Fruit fly (Drosophila melanogaster): ENCODE data around the gene betaTub97EF.

betaTub97EF gene

DNA sequence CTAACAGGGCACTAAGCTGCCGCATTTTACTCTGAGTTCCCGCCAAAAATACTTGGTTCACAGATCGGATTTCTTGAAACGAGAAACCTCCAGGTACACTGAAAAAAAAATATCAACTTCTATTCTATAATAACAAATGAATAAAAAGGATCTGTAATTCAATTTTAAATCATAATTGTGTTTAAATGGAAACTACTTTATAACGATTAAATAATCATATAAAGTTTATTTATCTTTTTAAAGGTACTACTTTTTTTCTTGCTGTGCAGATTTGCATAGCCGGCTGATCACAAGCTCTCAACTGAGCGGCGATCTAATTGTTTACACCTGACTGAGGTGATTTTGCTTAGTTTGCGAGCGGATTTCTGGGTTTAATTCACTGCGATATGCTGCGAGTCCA is 855 bp downstream of the betaTub97EF start (continued):
- TF ChIP-seq CG6175 (GFP tag; IDR thresholded peaks at IDR 0.05) (no peak), H2.0 (GFP tag; IDR thresholded peaks at IDR 0.05) (peak; percentile 49; the same call in 1 of the 2 replicates), bbx (GFP tag; IDR thresholded peaks at IDR 0.05; ENCODE audit: partially characterized antibody) (no peak), TFAM (GFP tag; optimal IDR thresholded peaks at IDR 0.05) (no peak), CG17328 (GFP tag; IDR thresholded peaks at IDR 0.05) (peak; percentile 71), Ets97D (GFP tag; optimal IDR thresholded peaks at IDR 0.05) (no peak), Dfd (GFP tag; optimal IDR thresholded peaks at IDR 0.05) (no peak), Myb (GFP tag; optimal IDR thresholded peaks at IDR 0.05) (no peak), CG5953 (GFP tag; IDR thresholded peaks at IDR 0.05) (peak; percentile 47; the same call in 1 of the 2 replicates), ATbp (GFP tag; optimal IDR thresholded peaks at IDR 0.05) (no peak), tup (GFP tag; optimal IDR thresholded peaks at IDR 0.05) (no peak), peb (GFP tag; IDR thresholded peaks at IDR 0.05) (0 out of 2 replicates have a peak, but pooled peaks have one; percentile 33), CG1792 (GFP tag; optimal IDR thresholded peaks at IDR 0.05) (no peak), mirr (GFP tag; optimal IDR thresholded peaks at IDR 0.05) (no peak), Meics (GFP tag; optimal IDR thresholded peaks at IDR 0.05) (peak; percentile 81), CG12299 (tag; optimal IDR thresholded peaks at IDR 0.05) (peak; percentile 71), phol (tag; optimal IDR thresholded peaks at IDR 0.05) (peak; percentile 76), CG10267 (tag; optimal IDR thresholded peaks at IDR 0.05) (peak; percentile 60), Med (GFP tag) (peak; percentile 44), ind (GFP tag; optimal IDR thresholded peaks at IDR 0.05) (peak; percentile 65), danr (GFP tag; IDR thresholded peaks at IDR 0.05) (peak; percentile 46; the same call in 1 of the 2 replicates), wor (GFP tag; IDR thresholded peaks at IDR 0.05) (peak; percentile 55; the same call in 1 of the 2 replicates), shn (GFP tag; optimal IDR thresholded peaks at IDR 0.05) (no peak), sim (GFP tag; IDR thresholded peaks at IDR 0.05) (no peak), CG18619 (GFP tag; optimal IDR thresholded peaks at IDR 0.05) (peak; percentile 59), tap (tag; optimal IDR thresholded peaks at IDR 0.05) (peak; percentile 40), fu2 (GFP tag; optimal IDR thresholded peaks at IDR 0.05) (no peak), Fer2 (tag; optimal IDR thresholded peaks at IDR 0.05) (peak; percentile 34), Sox102F (GFP tag; optimal IDR thresholded peaks at IDR 0.05) (peak; percentile 74), CG1832 (GFP tag; optimal IDR thresholded peaks at IDR 0.05) (no peak), CG17361 (GFP tag; IDR thresholded peaks at IDR 0.05) (peak; percentile 78), CG4424 (GFP tag; optimal IDR thresholded peaks at IDR 0.05) (peak; percentile 51), mam (GFP tag; optimal IDR thresholded peaks at IDR 0.05) (no peak), CG15601 (tag; optimal IDR thresholded peaks at IDR 0.05) (no peak), crp (GFP tag; optimal IDR thresholded peaks at IDR 0.05) (peak in 1 of 2 experiments; percentile 1), toy (GFP tag; IDR thresholded peaks at IDR 0.05) (no peak), CG10274 (GFP tag; optimal IDR thresholded peaks at IDR 0.05) (no peak), Dbx (GFP tag; IDR thresholded peaks at IDR 0.05) (peak; percentile 58; the same call in 2 of the 3 replicates), CG3726 (GFP tag; IDR thresholded peaks at IDR 0.05) (no peak), Hr3 (GFP tag; optimal IDR thresholded peaks at IDR 0.05) (peak; percentile 29), Atf-2 (GFP tag; optimal IDR thresholded peaks at IDR 0.05) (no peak), pita (GFP tag; optimal IDR thresholded peaks at IDR 0.05) (no peak), CG14965 (GFP tag; optimal IDR thresholded peaks at IDR 0.05; ENCODE audit: borderline replicate concordance) (no peak), kah (GFP tag; optimal IDR thresholded peaks at IDR 0.05) (no peak), Jarid2 (GFP tag; optimal IDR thresholded peaks at IDR 0.05) (no peak), fd96Cb (tag; optimal IDR thresholded peaks at IDR 0.05) (peak; percentile 47), CG2116 (GFP tag; optimal IDR thresholded peaks at IDR 0.05) (peak; percentile 18), Dad (GFP tag; optimal IDR thresholded peaks at IDR 0.05) (no peak), Oaz (GFP tag; IDR thresholded peaks at IDR 0.05) (peak; percentile 51), corto (GFP tag; optimal IDR thresholded peaks at IDR 0.05) (no peak), CG10565 (GFP tag; optimal IDR thresholded peaks at IDR 0.05) (no peak)
